Worm (Caenorhabditis elegans): ENCODE results near the gene C06H5.8.

DNA sequence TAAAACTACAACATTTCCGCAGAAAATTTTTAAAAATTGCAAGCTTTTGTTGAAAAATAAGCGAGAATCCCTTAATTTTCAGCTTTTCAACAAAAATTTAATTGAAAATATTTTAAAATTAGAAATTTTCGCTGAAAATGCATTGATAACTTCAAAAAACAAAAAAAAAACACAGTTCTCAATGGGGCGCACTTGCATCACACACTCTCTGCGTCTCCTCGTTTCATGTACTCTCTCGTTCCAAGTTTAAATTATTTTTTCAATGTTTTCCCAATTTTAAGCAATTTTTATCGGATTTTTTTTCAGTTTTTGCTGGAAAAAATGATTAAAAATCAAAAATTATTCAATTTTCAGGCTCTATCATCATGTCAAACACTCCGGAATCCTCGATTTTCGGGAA lies 47.8 kb upstream of the C06H5.8 start, which contains the start of gene phf-14:
- TF ChIP-seq egl-27 (tag; optimal IDR thresholded peaks at IDR 0.05) (no peak), snpc-4 (tag; optimal IDR thresholded peaks at IDR 0.05) (peak; percentile 57), mef-2 (tag; optimal IDR thresholded peaks at IDR 0.05) (no peak), irx-1 (tag; optimal IDR thresholded peaks at IDR 0.05) (no peak), aha-1 (tag; optimal IDR thresholded peaks at IDR 0.05) (no peak), nhr-12 (tag; optimal IDR thresholded peaks at IDR 0.05) (no peak), nhr-11 (tag; optimal IDR thresholded peaks at IDR 0.05) (no peak), aly-2 (tag; optimal IDR thresholded peaks at IDR 0.05) (no peak), unc-62 (GFP tag; optimal IDR thresholded peaks at IDR 0.05) (no peak), lin-39 (tag; optimal IDR thresholded peaks at IDR 0.05) (peak; percentile 30), lin-14 (GFP tag; optimal IDR thresholded peaks at IDR 0.05) (no peak), dpl-1 (GFP tag; optimal IDR thresholded peaks at IDR 0.05) (peak; percentile 44 to 68 (median 60)), nhr-85 (tag) (peak; percentile 66), lin-13 (GFP tag; optimal IDR thresholded peaks at IDR 0.05) (peak; percentile 18)

All from whole organism, L1 larva.